Fruit fly (Drosophila melanogaster): ENCODE measurements around the gene Srg1.
A peak's percentile ranks its signal among the peaks of the same experiment; 100 is the strongest.

Gene Srg1

dm6 chr3R:24870389-24871048 is 6.0 kb upstream of the Srg1 start, which contains the start of gene CycB3 (continued):
- TF ChIP-seq CoRest (tag; optimal IDR thresholded peaks at IDR 0.05) = peak; percentile 51
- no peak for TF ChIP-seq CG2129 (GFP tag; IDR thresholded peaks at IDR 0.05; ENCODE audit: partially characterized antibody)
- 0 out of 3 replicates have a peak, but pooled peaks have one; percentile 13 for TF ChIP-seq Dbx (GFP tag; IDR thresholded peaks at IDR 0.05)
- TF ChIP-seq lab (GFP tag; optimal IDR thresholded peaks at IDR 0.05) = no peak
- no peak for TF ChIP-seq CG12744 (GFP tag; optimal IDR thresholded peaks at IDR 0.05)
- TF ChIP-seq CG15514 (GFP tag; optimal IDR thresholded peaks at IDR 0.05) = peak; percentile 81
- peak; percentile 9 for TF ChIP-seq CG6765 (GFP tag; optimal IDR thresholded peaks at IDR 0.05)
- TF ChIP-seq CG10565 (GFP tag; optimal IDR thresholded peaks at IDR 0.05) = no peak
- TF ChIP-seq CG12769 (tag; optimal IDR thresholded peaks at IDR 0.05) = no peak
- no peak for TF ChIP-seq Ada2b (GFP tag; IDR thresholded peaks at IDR 0.05)
- no peak for TF ChIP-seq CrebB (tag; optimal IDR thresholded peaks at IDR 0.05)
- TF ChIP-seq Opbp (GFP tag; IDR thresholded peaks at IDR 0.05; ENCODE audit: partially characterized antibody) = peak; percentile 56; the same call in 2 of the 3 replicates
- no peak for TF ChIP-seq lmd (GFP tag; IDR thresholded peaks at IDR 0.05)
- peak; percentile 6 for TF ChIP-seq CG12155 (GFP tag; optimal IDR thresholded peaks at IDR 0.05)
- TF ChIP-seq CG1233 (GFP tag; optimal IDR thresholded peaks at IDR 0.05) = peak; percentile 11
- no peak for TF ChIP-seq org-1 (GFP tag; optimal IDR thresholded peaks at IDR 0.05)
- TF ChIP-seq eyg (GFP tag; optimal IDR thresholded peaks at IDR 0.05) = no peak
- no peak for TF ChIP-seq cad (GFP tag; optimal IDR thresholded peaks at IDR 0.05)
- peak; percentile 17 for TF ChIP-seq Tbp (GFP tag; optimal IDR thresholded peaks at IDR 0.05)
- no peak for TF ChIP-seq ems (GFP tag; optimal IDR thresholded peaks at IDR 0.05)
- TF ChIP-seq pita (GFP tag; optimal IDR thresholded peaks at IDR 0.05) = no peak
- TF ChIP-seq CG17612 (GFP tag; IDR thresholded peaks at IDR 0.05) = no peak
- peak; percentile 64 for TF ChIP-seq MESR4 (GFP tag; optimal IDR thresholded peaks at IDR 0.05)
- TF ChIP-seq Hmx (GFP tag; optimal IDR thresholded peaks at IDR 0.05) = no peak
- no peak for TF ChIP-seq Dfd (GFP tag; optimal IDR thresholded peaks at IDR 0.05)
- TF ChIP-seq yki (optimal IDR thresholded peaks at IDR 0.05) = no peak
- no peak for TF ChIP-seq grn (GFP tag; optimal IDR thresholded peaks at IDR 0.05)
- no peak for TF ChIP-seq klu (GFP tag; IDR thresholded peaks at IDR 0.05)
- no peak for TF ChIP-seq sna (GFP tag; IDR thresholded peaks at IDR 0.05; ENCODE audit: partially characterized antibody)
- no peak for TF ChIP-seq crc (GFP tag; optimal IDR thresholded peaks at IDR 0.05)
- TF ChIP-seq zen2 (GFP tag; IDR thresholded peaks at IDR 0.05; ENCODE audit: partially characterized antibody) = no peak
- TF ChIP-seq CG1647 (GFP tag; optimal IDR thresholded peaks at IDR 0.05) = no peak
- no peak for TF ChIP-seq Kr (GFP tag; optimal IDR thresholded peaks at IDR 0.05)
- no peak for TF ChIP-seq CG17359 (tag; optimal IDR thresholded peaks at IDR 0.05)
- TF ChIP-seq caup (GFP tag; optimal IDR thresholded peaks at IDR 0.05; ENCODE audit: severe bottlenecking) = peak; percentile 49
- TF ChIP-seq CG14667 (GFP tag; IDR thresholded peaks at IDR 0.05) = no peak
- no peak for TF ChIP-seq Dll (GFP tag; IDR thresholded peaks at IDR 0.05; ENCODE audit: partially characterized antibody)
- TF ChIP-seq CG2120 (GFP tag; optimal IDR thresholded peaks at IDR 0.05) = no peak
- TF ChIP-seq vnd (GFP tag; IDR thresholded peaks at IDR 0.05; ENCODE audit: partially characterized antibody) = no peak
- TF ChIP-seq Meics (GFP tag; optimal IDR thresholded peaks at IDR 0.05) = no peak
- TF ChIP-seq Hey (tag; optimal IDR thresholded peaks at IDR 0.05) = no peak
- no peak for TF ChIP-seq Fer2 (tag; optimal IDR thresholded peaks at IDR 0.05)
- 0 out of 2 replicates have a peak, but pooled peaks have one; percentile 6 for TF ChIP-seq CG42726 (GFP tag; IDR thresholded peaks at IDR 0.05; ENCODE audit: partially characterized antibody)
- no peak for TF ChIP-seq NK7.1 (GFP tag; optimal IDR thresholded peaks at IDR 0.05)
- no peak for TF ChIP-seq CG13123 (GFP tag; optimal IDR thresholded peaks at IDR 0.05)
- TF ChIP-seq Fer1 (GFP tag; optimal IDR thresholded peaks at IDR 0.05) = no peak
- no peak for TF ChIP-seq dan (GFP tag; IDR thresholded peaks at IDR 0.05)
- TF ChIP-seq CG11398 (GFP tag; optimal IDR thresholded peaks at IDR 0.05) = no peak
- TF ChIP-seq hbn (GFP tag; IDR thresholded peaks at IDR 0.05; ENCODE audit: partially characterized antibody) = no peak
- TF ChIP-seq Dref (GFP tag; IDR thresholded peaks at IDR 0.05) = peak; percentile 74

Data from whole organism, embryonic.